Worm (Caenorhabditis elegans) whole organism, mixed stage, embryonic: ENCODE results near the gene T04B2.3.
"Not testable (repeated sequence)": the region's sequence is repeated elsewhere in the genome, so short reads cannot be mapped to it uniquely, and the experiment has no call there.

Experiments
- M03D4.4 ChIP-seq: sonication (generic microtip); optimal IDR thresholded peaks from 2 replicates; lab custom pipeline; 2017; ENCODE audit warnings: mild to moderate bottlenecking, missing genetic modification characterization, missing compliant biosample characterization
- bed-3 ChIP-seq: fragments of 200-800 bp; sonication (Bioruptor generic); optimal IDR thresholded peaks from 3 replicates; lab custom pipeline; 2018; ENCODE audit warnings: mild to moderate bottlenecking, missing genetic modification characterization, moderate library complexity, missing compliant biosample characterization
- blmp-1 ChIP-seq: fragments of 150-350 bp; optimal IDR thresholded peaks from 2 replicates; lab custom pipeline; 2014; ENCODE audit warnings: missing biosample characterization, missing genetic modification characterization
- ceh-39 ChIP-seq: fragments of 150-350 bp; optimal IDR thresholded peaks from 2 replicates; lab custom pipeline; 2014; ENCODE audit warnings: missing biosample characterization, missing genetic modification characterization
- ceh-43 ChIP-seq: fragments of 200-800 bp; sonication (Bioruptor generic); optimal IDR thresholded peaks from 2 replicates; lab custom pipeline; 2018; ENCODE audit warnings: mild to moderate bottlenecking, missing genetic modification characterization, moderate library complexity, missing compliant biosample characterization
- ceh-83 ChIP-seq: fragments of 200-800 bp; sonication (Bioruptor generic); optimal IDR thresholded peaks from 2 replicates; lab custom pipeline; 2018; ENCODE audit warnings: mild to moderate bottlenecking, missing genetic modification characterization, missing compliant biosample characterization
- cnd-1 ChIP-seq: fragments of 200-800 bp; sonication (Bioruptor generic); optimal IDR thresholded peaks from 2 replicates; lab custom pipeline; 2018; ENCODE audit warnings: mild to moderate bottlenecking, missing genetic modification characterization, missing compliant biosample characterization
- drap-1 ChIP-seq: fragments of 200-800 bp; sonication (Bioruptor generic); optimal IDR thresholded peaks from 3 replicates; lab custom pipeline; 2018; ENCODE audit warnings: mild to moderate bottlenecking, missing genetic modification characterization, missing compliant biosample characterization
- elt-1 ChIP-seq: sonication (generic microtip); optimal IDR thresholded peaks from 2 replicates; lab custom pipeline; 2017; ENCODE audit warnings: missing genetic modification characterization, mild to moderate bottlenecking, missing compliant biosample characterization, antibody characterized with exemption, moderate library complexity, borderline replicate concordance; ENCODE audit not compliant: insufficient read depth
- elt-3 ChIP-seq: fragments of 150-350 bp; optimal IDR thresholded peaks from 2 replicates; lab custom pipeline; 2014; ENCODE audit warnings: missing biosample characterization, missing genetic modification characterization
- ham-2 ChIP-seq: fragments of 200-800 bp; sonication (Bioruptor generic); optimal IDR thresholded peaks from 2 replicates; lab custom pipeline; 2018; ENCODE audit warnings: mild to moderate bottlenecking, missing genetic modification characterization, missing compliant biosample characterization
- hlh-1 ChIP-seq: fragments of 150-350 bp; optimal IDR thresholded peaks from 2 replicates; lab custom pipeline; 2014; ENCODE audit warnings: missing biosample characterization, missing genetic modification reagents, missing genetic modification characterization
- lin-13 ChIP-seq: fragments of 150-350 bp; optimal IDR thresholded peaks from 2 replicates; lab custom pipeline; 2014; ENCODE audit warnings: missing biosample characterization, missing genetic modification characterization
- lsy-2 ChIP-seq: fragments of 150-350 bp; optimal IDR thresholded peaks from 2 replicates; lab custom pipeline; 2014; ENCODE audit warnings: missing biosample characterization, missing genetic modification characterization
- mab-5 ChIP-seq: fragments of 150-350 bp; optimal IDR thresholded peaks from 2 replicates; lab custom pipeline; 2014; ENCODE audit warnings: missing biosample characterization, missing genetic modification characterization
- mep-1 ChIP-seq: fragments of 150-350 bp; optimal IDR thresholded peaks from 2 replicates; lab custom pipeline; 2017; ENCODE audit warnings: missing biosample characterization, missing genetic modification reagents, missing genetic modification characterization, inconsistent platforms
- mls-2 ChIP-seq: sonication (generic microtip); optimal IDR thresholded peaks from 2 replicates; lab custom pipeline; 2016; ENCODE audit warnings: mild to moderate bottlenecking, missing genetic modification characterization, moderate library complexity, missing compliant biosample characterization
- nhr-12 ChIP-seq: fragments of 150-350 bp; optimal IDR thresholded peaks from 2 replicates; lab custom pipeline; 2014; ENCODE audit warnings: missing biosample characterization, missing genetic modification characterization
- nhr-2 ChIP-seq: fragments of 150-350 bp; optimal IDR thresholded peaks from 2 replicates; lab custom pipeline; 2014; ENCODE audit warnings: missing biosample characterization, missing genetic modification characterization
- nhr-237 ChIP-seq: fragments of 150-350 bp; optimal IDR thresholded peaks from 2 replicates; lab custom pipeline; 2014; ENCODE audit warnings: missing biosample characterization, missing genetic modification characterization
- nhr-28 ChIP-seq: fragments of 150-350 bp; optimal IDR thresholded peaks from 2 replicates; lab custom pipeline; 2014; ENCODE audit warnings: missing biosample characterization, missing genetic modification characterization
- nhr-76 ChIP-seq: sonication (generic microtip); optimal IDR thresholded peaks from 2 replicates; lab custom pipeline; 2017; ENCODE audit warnings: missing biosample characterization, missing genetic modification characterization
- pha-4 ChIP-seq: fragments of 150-350 bp; optimal IDR thresholded peaks from 2 replicates; lab custom pipeline; 2018; ENCODE audit warnings: missing biosample characterization, missing genetic modification reagents, missing genetic modification characterization
- sem-2 ChIP-seq: fragments of 200-800 bp; sonication (Bioruptor generic); optimal IDR thresholded peaks from 2 replicates; lab custom pipeline; 2018; ENCODE audit warnings: mild to moderate bottlenecking, missing genetic modification characterization, missing compliant biosample characterization
- sptf-1 ChIP-seq: sonication (generic microtip); optimal IDR thresholded peaks from 2 replicates; lab custom pipeline; 2017; ENCODE audit warnings: mild to moderate bottlenecking, missing genetic modification characterization, moderate library complexity, missing compliant biosample characterization
- tbx-8 ChIP-seq: fragments of 200-800 bp; sonication (Bioruptor generic); optimal IDR thresholded peaks from 2 replicates; lab custom pipeline; 2018; ENCODE audit warnings: mild to moderate bottlenecking, missing genetic modification characterization, moderate library complexity, missing compliant biosample characterization
- unc-120 ChIP-seq: sonication (generic microtip); optimal IDR thresholded peaks from 2 replicates; lab custom pipeline; 2017; ENCODE audit warnings: missing genetic modification characterization, missing compliant biosample characterization; ENCODE audit not compliant: poor library complexity, severe bottlenecking
- unc-39 ChIP-seq: fragments of 150-350 bp; optimal IDR thresholded peaks from 2 replicates; lab custom pipeline; 2014; ENCODE audit warnings: missing biosample characterization, missing genetic modification characterization
- unc-62 ChIP-seq: fragments of 150-350 bp; optimal IDR thresholded peaks from 2 replicates; lab custom pipeline; 2014; ENCODE audit warnings: missing biosample characterization, missing genetic modification reagents, missing genetic modification characterization
- zip-8 ChIP-seq: fragments of 150-350 bp; optimal IDR thresholded peaks from 2 replicates; lab custom pipeline; 2014; ENCODE audit warnings: missing biosample characterization, missing genetic modification characterization
- ztf-11 ChIP-seq: fragments of 150-350 bp; optimal IDR thresholded peaks from 2 replicates; lab custom pipeline; 2014; ENCODE audit warnings: missing biosample characterization, missing genetic modification characterization

Gene T04B2.3

DNA sequence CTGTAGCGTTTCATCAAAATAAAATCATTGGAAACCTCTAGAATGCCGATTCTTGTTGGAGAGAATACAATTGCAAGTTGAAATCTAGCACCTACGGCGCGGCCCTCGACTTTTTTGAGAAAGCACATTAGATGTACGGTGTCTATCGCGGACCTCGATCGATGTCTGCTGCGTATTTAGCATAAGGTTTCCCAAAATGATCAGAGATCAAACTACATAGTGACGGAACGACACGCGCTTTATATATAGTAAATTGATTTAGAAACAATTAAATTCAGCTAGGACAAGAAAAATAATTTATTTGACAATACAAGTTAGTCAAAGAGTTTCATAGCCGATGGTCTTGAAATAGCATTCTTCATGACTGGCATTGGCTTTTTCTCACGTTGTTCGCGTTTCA is 21.1 kb upstream of the T04B2.3 start:
- TF ChIP-seq elt-3 (tag; lab: Kevin White, UChicago) = no peak
- no peak for TF ChIP-seq nhr-76 (tag; lab: Kevin White, UChicago)
- no peak for TF ChIP-seq mep-1 (tag; lab: Kevin White, UChicago)
- TF ChIP-seq cnd-1 (tag; lab: Kevin White, UChicago) = no peak
- no peak for TF ChIP-seq ceh-43 (GFP tag; lab: Kevin White, UChicago)
- TF ChIP-seq nhr-237 = no peak

DNA sequence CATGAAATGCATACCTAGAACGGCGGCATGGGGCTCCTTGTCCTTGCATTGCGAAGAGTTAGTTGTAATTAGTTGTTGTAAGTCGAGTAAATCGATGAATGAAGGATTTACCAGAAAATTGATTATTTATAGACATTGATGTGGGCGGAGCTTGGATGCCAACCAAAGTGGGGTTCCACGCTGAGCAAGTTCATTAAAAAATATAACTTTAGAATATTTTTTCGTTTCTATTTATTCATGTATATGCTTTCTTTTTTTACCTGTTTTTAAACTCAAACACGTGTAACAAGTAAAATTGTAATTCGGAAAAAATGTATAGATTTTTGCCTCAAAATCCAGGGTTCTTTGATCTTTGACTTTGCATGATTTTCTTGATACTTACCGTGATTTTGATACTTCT is 19.6 kb upstream of the T04B2.3 start, which contains the start of gene gipc-2:
Gene gipc-2 (minus strand): TSS at position 101 of the 400 bp plus-strand sequence.
- TF ChIP-seq nhr-12 (tag; lab: Kevin White, UChicago) (no peak), elt-1 (tag; lab: Kevin White, UChicago) (no peak), ceh-39 (no peak), M03D4.4 (tag; lab: Kevin White, UChicago) (no peak), nhr-76 (tag; lab: Kevin White, UChicago) (no peak), ceh-43 (GFP tag; lab: Kevin White, UChicago) (no peak), drap-1 (GFP tag; lab: Kevin White, UChicago) (no peak), cnd-1 (tag; lab: Kevin White, UChicago) (no peak), pha-4 (no peak), unc-62 (GFP tag; lab: Kevin White, UChicago) (no peak), sem-2 (GFP tag; lab: Kevin White, UChicago) (no peak), ceh-83 (GFP tag; lab: Kevin White, UChicago) (no peak), mls-2 (tag; lab: Kevin White, UChicago) (no peak), nhr-2 (no peak), blmp-1 (tag; lab: Kevin White, UChicago) (no peak), sptf-1 (tag; lab: Kevin White, UChicago) (no peak)

DNA sequence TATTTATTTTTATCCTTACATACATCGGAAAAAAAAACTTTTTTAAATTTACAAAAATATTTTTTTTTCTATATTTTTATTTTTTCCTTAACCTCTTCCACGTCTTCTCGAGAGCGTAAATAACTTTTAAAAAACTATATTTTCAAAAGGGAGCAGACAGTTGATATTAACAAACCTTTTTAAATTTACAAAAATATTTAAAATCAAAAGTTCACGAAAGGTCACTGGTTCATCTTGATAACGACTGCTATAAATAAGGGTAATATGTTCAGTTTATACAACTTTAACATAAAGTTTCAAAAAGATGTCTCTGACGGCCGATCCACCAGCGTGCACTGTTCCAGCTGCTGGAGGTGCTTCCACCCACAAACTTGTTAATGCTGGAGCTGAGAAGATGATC is 18.4 kb upstream of the T04B2.3 start, which contains the start of the genes F44D12.16 and msd-2:
Gene F44D12.16 (plus strand): TSS at position 301 of the 400 bp plus-strand sequence.
Gene msd-2 (plus strand): TSS at position 305 of the 400 bp plus-strand sequence.
- TF ChIP-seq cnd-1 (tag; lab: Kevin White, UChicago); tbx-8 (GFP tag; lab: Kevin White, UChicago); nhr-12 (tag; lab: Kevin White, UChicago): not testable (repeated sequence)

DNA sequence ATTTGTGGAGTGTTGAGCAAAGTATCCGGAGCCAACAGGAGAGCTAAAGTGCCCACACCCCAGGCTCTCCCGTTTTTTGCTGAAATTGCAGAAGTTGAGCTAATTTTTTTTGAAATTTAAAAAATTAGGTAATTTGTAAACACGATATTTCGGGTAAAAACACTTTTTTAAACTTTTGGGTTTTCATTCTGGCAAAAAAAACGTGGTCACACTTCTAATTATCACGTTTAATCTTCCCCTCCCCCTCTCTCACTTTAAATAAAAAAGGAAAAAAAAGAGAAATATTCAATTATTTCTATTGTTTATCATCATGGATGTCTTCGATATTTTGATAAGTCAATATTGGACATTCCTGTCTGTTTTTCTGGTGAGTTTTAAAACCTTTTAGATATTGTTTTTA is 14.2 kb upstream of the T04B2.3 start, which contains the start of gene F44D12.6:
Gene F44D12.6 (plus strand): TSS at position 301 of the 400 bp plus-strand sequence.
- TF ChIP-seq pha-4 = no peak
- TF ChIP-seq hlh-1 (tag; lab: Kevin White, UChicago) = no peak
- no peak for TF ChIP-seq ceh-43 (GFP tag; lab: Kevin White, UChicago)
- no peak for TF ChIP-seq ztf-11 (tag; lab: Kevin White, UChicago)
- TF ChIP-seq unc-120 (tag; lab: Kevin White, UChicago) = no peak
- no peak for TF ChIP-seq lsy-2 (tag; lab: Kevin White, UChicago)
- TF ChIP-seq blmp-1 (tag; lab: Kevin White, UChicago) = no peak
- no peak for TF ChIP-seq elt-1 (tag; lab: Kevin White, UChicago)
- TF ChIP-seq ceh-83 (GFP tag; lab: Kevin White, UChicago) = no peak
- no peak for TF ChIP-seq sem-2 (GFP tag; lab: Kevin White, UChicago)
- TF ChIP-seq ham-2 (GFP tag; lab: Kevin White, UChicago) = no peak
- no peak for TF ChIP-seq elt-3 (tag; lab: Kevin White, UChicago)
- no peak for TF ChIP-seq unc-39 (tag; lab: Kevin White, UChicago)
- no peak for TF ChIP-seq nhr-76 (tag; lab: Kevin White, UChicago)
- TF ChIP-seq mab-5 (tag; lab: Kevin White, UChicago) = no peak
- TF ChIP-seq cnd-1 (tag; lab: Kevin White, UChicago) = no peak
- no peak for TF ChIP-seq nhr-237

DNA sequence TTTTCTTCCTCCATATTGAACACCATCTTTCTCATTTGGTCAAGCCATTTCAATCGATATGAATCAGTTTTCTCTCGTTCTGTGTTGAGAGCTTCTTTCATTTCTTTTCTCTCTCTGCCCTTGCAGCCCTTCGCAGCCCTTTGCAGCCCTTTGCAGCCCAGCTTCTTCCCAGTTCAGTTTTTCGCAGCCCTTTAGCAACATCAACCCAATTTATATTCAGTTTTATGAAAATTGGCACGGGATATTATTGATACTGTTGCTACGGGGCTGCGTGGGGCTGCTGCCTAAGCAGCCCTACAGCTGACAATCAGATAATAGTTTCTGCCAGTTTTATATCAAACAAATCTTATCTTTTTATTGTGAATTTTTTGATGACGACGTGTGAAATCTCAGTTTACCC is 10.2 kb upstream of the T04B2.3 start, which contains the start of gene F44D12.10:
Gene F44D12.10 (minus strand): TSS at position 101 of the 400 bp plus-strand sequence.
- TF ChIP-seq ceh-39 = no peak
- TF ChIP-seq unc-62 (GFP tag; lab: Kevin White, UChicago) = no peak
- TF ChIP-seq elt-1 (tag; lab: Kevin White, UChicago) = no peak
- no peak for TF ChIP-seq ceh-43 (GFP tag; lab: Kevin White, UChicago)
- no peak for TF ChIP-seq bed-3 (GFP tag; lab: Kevin White, UChicago)
- TF ChIP-seq sem-2 (GFP tag; lab: Kevin White, UChicago) = no peak
- TF ChIP-seq zip-8 (tag; lab: Kevin White, UChicago) = no peak
- TF ChIP-seq lin-13 (tag; lab: Kevin White, UChicago) = no peak
- no peak for TF ChIP-seq pha-4
- no peak for TF ChIP-seq nhr-28 (tag; lab: Kevin White, UChicago)
- TF ChIP-seq mab-5 (tag; lab: Kevin White, UChicago) = no peak
